Worm (Caenorhabditis elegans) whole organism, mixed stage, embryonic: ENCODE results near the gene ZK1010.2.

ENCODE experiments used
- flh-1 ChIP-seq: fragments of 200-800 bp; sonication (Bioruptor generic); optimal IDR thresholded peaks from 2 replicates; lab custom pipeline; 2018; ENCODE audit warnings: mild to moderate bottlenecking, missing genetic modification characterization, moderate library complexity, missing compliant biosample characterization
- lin-13 ChIP-seq: fragments of 150-350 bp; optimal IDR thresholded peaks from 2 replicates; lab custom pipeline; 2014; ENCODE audit warnings: missing biosample characterization, missing genetic modification characterization

- TF ChIP-seq flh-1 (no peak), lin-13 (no peak)
Measured at ce11 chrIII:12942307-12942706, 35.4 kb downstream of the ZK1010.2 start, which contains the start of gene unc-25.
